Worm (Caenorhabditis elegans) whole organism, mixed stage, embryonic: ENCODE results near the gene B0524.6.
A peak's percentile ranks its signal among the peaks of the same experiment; 100 is the strongest.

ENCODE experiments used
- bed-3 ChIP-seq: fragments of 200-800 bp; sonication (Bioruptor generic); optimal IDR thresholded peaks from 3 replicates; lab custom pipeline; 2018; ENCODE audit warnings: mild to moderate bottlenecking, missing genetic modification characterization, moderate library complexity, missing compliant biosample characterization
- blmp-1 ChIP-seq: fragments of 150-350 bp; optimal IDR thresholded peaks from 2 replicates; lab custom pipeline; 2014; ENCODE audit warnings: missing biosample characterization, missing genetic modification characterization
- ceh-39 ChIP-seq: fragments of 150-350 bp; optimal IDR thresholded peaks from 2 replicates; lab custom pipeline; 2014; ENCODE audit warnings: missing biosample characterization, missing genetic modification characterization
- ceh-43 ChIP-seq: fragments of 200-800 bp; sonication (Bioruptor generic); optimal IDR thresholded peaks from 2 replicates; lab custom pipeline; 2018; ENCODE audit warnings: mild to moderate bottlenecking, missing genetic modification characterization, moderate library complexity, missing compliant biosample characterization
- ces-1 ChIP-seq: fragments of 150-350 bp; optimal IDR thresholded peaks from 2 replicates; lab custom pipeline; 2014; ENCODE audit warnings: missing biosample characterization, missing genetic modification reagents, missing genetic modification characterization
- cnd-1 ChIP-seq: fragments of 200-800 bp; sonication (Bioruptor generic); optimal IDR thresholded peaks from 2 replicates; lab custom pipeline; 2018; ENCODE audit warnings: mild to moderate bottlenecking, missing genetic modification characterization, missing compliant biosample characterization
- drap-1 ChIP-seq: fragments of 200-800 bp; sonication (Bioruptor generic); optimal IDR thresholded peaks from 3 replicates; lab custom pipeline; 2018; ENCODE audit warnings: mild to moderate bottlenecking, missing genetic modification characterization, missing compliant biosample characterization
- elt-1 ChIP-seq: sonication (generic microtip); optimal IDR thresholded peaks from 2 replicates; lab custom pipeline; 2017; ENCODE audit warnings: missing genetic modification characterization, mild to moderate bottlenecking, missing compliant biosample characterization, antibody characterized with exemption, moderate library complexity, borderline replicate concordance; ENCODE audit not compliant: insufficient read depth
- elt-3 ChIP-seq: fragments of 150-350 bp; optimal IDR thresholded peaks from 2 replicates; lab custom pipeline; 2014; ENCODE audit warnings: missing biosample characterization, missing genetic modification characterization
- ham-2 ChIP-seq: fragments of 200-800 bp; sonication (Bioruptor generic); optimal IDR thresholded peaks from 2 replicates; lab custom pipeline; 2018; ENCODE audit warnings: mild to moderate bottlenecking, missing genetic modification characterization, missing compliant biosample characterization
- hlh-1 ChIP-seq: fragments of 150-350 bp; optimal IDR thresholded peaks from 2 replicates; lab custom pipeline; 2014; ENCODE audit warnings: missing biosample characterization, missing genetic modification reagents, missing genetic modification characterization
- lin-13 ChIP-seq: fragments of 150-350 bp; optimal IDR thresholded peaks from 2 replicates; lab custom pipeline; 2014; ENCODE audit warnings: missing biosample characterization, missing genetic modification characterization
- lin-32 ChIP-seq: fragments of 200-800 bp; sonication (Bioruptor generic); optimal IDR thresholded peaks from 2 replicates; lab custom pipeline; 2018; ENCODE audit warnings: mild to moderate bottlenecking, missing genetic modification characterization, missing compliant biosample characterization
- lsy-2 ChIP-seq: fragments of 150-350 bp; optimal IDR thresholded peaks from 2 replicates; lab custom pipeline; 2014; ENCODE audit warnings: missing biosample characterization, missing genetic modification characterization
- mab-5 ChIP-seq: fragments of 150-350 bp; optimal IDR thresholded peaks from 2 replicates; lab custom pipeline; 2014; ENCODE audit warnings: missing biosample characterization, missing genetic modification characterization
- mep-1 ChIP-seq: fragments of 150-350 bp; optimal IDR thresholded peaks from 2 replicates; lab custom pipeline; 2017; ENCODE audit warnings: missing biosample characterization, missing genetic modification reagents, missing genetic modification characterization, inconsistent platforms
- mls-2 ChIP-seq: sonication (generic microtip); optimal IDR thresholded peaks from 2 replicates; lab custom pipeline; 2016; ENCODE audit warnings: mild to moderate bottlenecking, missing genetic modification characterization, moderate library complexity, missing compliant biosample characterization
- nhr-12 ChIP-seq: fragments of 150-350 bp; optimal IDR thresholded peaks from 2 replicates; lab custom pipeline; 2014; ENCODE audit warnings: missing biosample characterization, missing genetic modification characterization
- nhr-2 ChIP-seq: fragments of 150-350 bp; optimal IDR thresholded peaks from 2 replicates; lab custom pipeline; 2014; ENCODE audit warnings: missing biosample characterization, missing genetic modification characterization
- nhr-28 ChIP-seq: fragments of 150-350 bp; optimal IDR thresholded peaks from 2 replicates; lab custom pipeline; 2014; ENCODE audit warnings: missing biosample characterization, missing genetic modification characterization
- nhr-76 ChIP-seq: sonication (generic microtip); optimal IDR thresholded peaks from 2 replicates; lab custom pipeline; 2017; ENCODE audit warnings: missing biosample characterization, missing genetic modification characterization
- pha-4 ChIP-seq: fragments of 150-350 bp; optimal IDR thresholded peaks from 2 replicates; lab custom pipeline; 2018; ENCODE audit warnings: missing biosample characterization, missing genetic modification reagents, missing genetic modification characterization
- sem-2 ChIP-seq: fragments of 200-800 bp; sonication (Bioruptor generic); optimal IDR thresholded peaks from 2 replicates; lab custom pipeline; 2018; ENCODE audit warnings: mild to moderate bottlenecking, missing genetic modification characterization, missing compliant biosample characterization
- snpc-4 ChIP-seq: fragments of 150-350 bp; optimal IDR thresholded peaks from 2 replicates; lab custom pipeline; 2014; ENCODE audit warnings: missing biosample characterization, missing genetic modification characterization
- sptf-1 ChIP-seq: sonication (generic microtip); optimal IDR thresholded peaks from 2 replicates; lab custom pipeline; 2017; ENCODE audit warnings: mild to moderate bottlenecking, missing genetic modification characterization, moderate library complexity, missing compliant biosample characterization
- tbx-8 ChIP-seq: fragments of 200-800 bp; sonication (Bioruptor generic); optimal IDR thresholded peaks from 2 replicates; lab custom pipeline; 2018; ENCODE audit warnings: mild to moderate bottlenecking, missing genetic modification characterization, moderate library complexity, missing compliant biosample characterization
- unc-120 ChIP-seq: sonication (generic microtip); optimal IDR thresholded peaks from 2 replicates; lab custom pipeline; 2017; ENCODE audit warnings: missing genetic modification characterization, missing compliant biosample characterization; ENCODE audit not compliant: poor library complexity, severe bottlenecking
- zip-8 ChIP-seq: fragments of 150-350 bp; optimal IDR thresholded peaks from 2 replicates; lab custom pipeline; 2014; ENCODE audit warnings: missing biosample characterization, missing genetic modification characterization

B0524.6 gene

ce11 chrIII:1949362-1949761 is 43.9 kb upstream of the B0524.6 start:
- TF ChIP-seq mls-2 (tag; lab: Kevin White, UChicago) (no peak), elt-3 (tag; lab: Kevin White, UChicago) (no peak), zip-8 (tag; lab: Kevin White, UChicago) (no peak), snpc-4 (tag; lab: Kevin White, UChicago) (no peak), lin-13 (no peak), nhr-28 (tag; lab: Kevin White, UChicago) (no peak), drap-1 (GFP tag; lab: Kevin White, UChicago) (no peak), nhr-12 (no peak), sem-2 (no peak), nhr-2 (no peak), sptf-1 (tag; lab: Kevin White, UChicago) (no peak), ham-2 (GFP tag; lab: Kevin White, UChicago) (no peak), lsy-2 (tag; lab: Kevin White, UChicago) (no peak), blmp-1 (tag; lab: Kevin White, UChicago) (no peak), ceh-39 (tag; lab: Kevin White, UChicago) (no peak), ceh-43 (GFP tag; lab: Kevin White, UChicago) (no peak), nhr-76 (no peak), mab-5 (no peak)

ce11 chrIII:1947851-1948250 is 42.4 kb upstream of the B0524.6 start:
- TF ChIP-seq nhr-28 (tag; lab: Kevin White, UChicago) (no peak), tbx-8 (GFP tag; lab: Kevin White, UChicago) (no peak), ham-2 (GFP tag; lab: Kevin White, UChicago) (no peak), lin-32 (GFP tag; lab: Kevin White, UChicago) (no peak), mep-1 (tag; lab: Kevin White, UChicago) (no peak), ces-1 (GFP tag; lab: Kevin White, UChicago) (no peak), bed-3 (GFP tag; lab: Kevin White, UChicago) (no peak), mls-2 (tag; lab: Kevin White, UChicago) (no peak), elt-1 (no peak), unc-120 (tag; lab: Kevin White, UChicago) (no peak)

ce11 chrIII:1943488-1943887 is 38.0 kb upstream of the B0524.6 start, which contains the start of gene F53A3.1:
F53A3.1 (minus strand) TSS chrIII:1943637.
- TF ChIP-seq unc-120 (tag; lab: Kevin White, UChicago) (peak; percentile 53), cnd-1 (no peak), hlh-1 (tag; lab: Kevin White, UChicago) (peak; percentile 65)

ce11 chrIII:1939625-1939988 is 34.2 kb upstream of the B0524.6 start:
- peak; percentile 53 for TF ChIP-seq lsy-2 (tag; lab: Kevin White, UChicago)
- no peak for TF ChIP-seq nhr-28 (tag; lab: Kevin White, UChicago)

- no peak for TF ChIP-seq pha-4 (tag; lab: Kevin White, UChicago)
- peak; percentile 66 for TF ChIP-seq lsy-2 (tag; lab: Kevin White, UChicago)
- TF ChIP-seq, all 35 proteins: peak for 1
Observed at ce11 chrIII:1938712-1939624, 33.5 kb upstream of the B0524.6 start.

ce11 chrIII:1937879-1938438 is 32.5 kb upstream of the B0524.6 start:
- TF ChIP-seq sem-2: no peak
- no peak for TF ChIP-seq mep-1 (tag; lab: Kevin White, UChicago)
- TF ChIP-seq ham-2 (GFP tag; lab: Kevin White, UChicago): no peak
- no peak for TF ChIP-seq mls-2 (tag; lab: Kevin White, UChicago)
- TF ChIP-seq lin-32 (GFP tag; lab: Kevin White, UChicago): no peak
- TF ChIP-seq nhr-28 (tag; lab: Kevin White, UChicago): no peak
- TF ChIP-seq lsy-2 (tag; lab: Kevin White, UChicago): peak; percentile 69
- TF ChIP-seq sptf-1 (tag; lab: Kevin White, UChicago): no peak
- TF ChIP-seq bed-3 (GFP tag; lab: Kevin White, UChicago): no peak
- TF ChIP-seq lin-13: peak; percentile 35
